Fruit fly (Drosophila melanogaster): ENCODE measurements around the gene Ddx56.

Gene Ddx56

dm6 chrX:21366311-21366990 is 21.3 kb downstream of the Ddx56 start (continued):
- no peak for TF ChIP-seq hkb (optimal IDR thresholded peaks at IDR 0.05)
- peak; percentile 92 for TF ChIP-seq hkb (GFP tag; IDR thresholded peaks at IDR 0.05)
- peak; percentile 78 for TF ChIP-seq CG18476 (GFP tag; optimal IDR thresholded peaks at IDR 0.05)
- peak; percentile 92 for TF ChIP-seq CG13894 (tag; optimal IDR thresholded peaks at IDR 0.05)
- peak; percentile 77 for TF ChIP-seq CG12071 (GFP tag; optimal IDR thresholded peaks at IDR 0.05)
- peak; percentile 85 for TF ChIP-seq CG12104 (GFP tag; optimal IDR thresholded peaks at IDR 0.05)
- 0 out of 2 replicates have a peak, but pooled peaks have one; percentile 13 for TF ChIP-seq sens-2 (GFP tag; IDR thresholded peaks at IDR 0.05)
- TF ChIP-seq inv (GFP tag; IDR thresholded peaks at IDR 0.05; ENCODE audit: partially characterized antibody) = 0 out of 2 replicates have a peak, but pooled peaks have one; percentile 19
- TF ChIP-seq fd3F (GFP tag; optimal IDR thresholded peaks at IDR 0.05) = peak; percentile 86
- TF ChIP-seq CG14014 (GFP tag; IDR thresholded peaks at IDR 0.05) = peak; percentile 86
- TF ChIP-seq tll (GFP tag; optimal IDR thresholded peaks at IDR 0.05) = no peak
- TF ChIP-seq caup (GFP tag; optimal IDR thresholded peaks at IDR 0.05; ENCODE audit: severe bottlenecking) = peak; percentile 90
- peak; percentile 67; the same call in 1 of the 2 replicates for TF ChIP-seq MBD-R2 (GFP tag; IDR thresholded peaks at IDR 0.05)
- TF ChIP-seq CG18011 (GFP tag; optimal IDR thresholded peaks at IDR 0.05) = peak; percentile 72
- TF ChIP-seq Ptx1 (GFP tag; IDR thresholded peaks at IDR 0.05) = peak; percentile 93
- TF ChIP-seq CG34224 (GFP tag; IDR thresholded peaks at IDR 0.05; ENCODE audit: partially characterized antibody) = no peak
- TF ChIP-seq Dip3 (GFP tag; optimal IDR thresholded peaks at IDR 0.05) = peak; percentile 39
- no peak for TF ChIP-seq Hey (tag; optimal IDR thresholded peaks at IDR 0.05)
- peak; percentile 78 for TF ChIP-seq CG10654 (GFP tag; optimal IDR thresholded peaks at IDR 0.05)
- no peak for TF ChIP-seq CG3163 (GFP tag; optimal IDR thresholded peaks at IDR 0.05)
- peak; percentile 86 for TF ChIP-seq sug (tag; optimal IDR thresholded peaks at IDR 0.05)
- peak; percentile 96 for TF ChIP-seq CG8924 (tag; optimal IDR thresholded peaks at IDR 0.05)
- TF ChIP-seq NK7.1 (GFP tag; optimal IDR thresholded peaks at IDR 0.05) = no peak
- peak; percentile 54 to 64 for TF ChIP-seq Pdp1 (GFP tag; optimal IDR thresholded peaks at IDR 0.05)
- TF ChIP-seq Bdp1 (GFP tag; optimal IDR thresholded peaks at IDR 0.05) = peak; percentile 9
- no peak for TF ChIP-seq z (GFP tag; IDR thresholded peaks at IDR 0.05)
- TF ChIP-seq CG4360 (GFP tag; IDR thresholded peaks at IDR 0.05) = peak; percentile 37; the same call in 1 of the 2 replicates
- TF ChIP-seq CG1603 (tag; optimal IDR thresholded peaks at IDR 0.05) = peak; percentile 46
- no peak for TF ChIP-seq tx (GFP tag; optimal IDR thresholded peaks at IDR 0.05)
- peak; percentile 34 for TF ChIP-seq zfh2 (GFP tag; optimal IDR thresholded peaks at IDR 0.05)
- TF ChIP-seq ATbp (GFP tag; optimal IDR thresholded peaks at IDR 0.05) = peak; percentile 92
- TF ChIP-seq nom (GFP tag; optimal IDR thresholded peaks at IDR 0.05) = peak; percentile 55
- peak; percentile 95 for TF ChIP-seq CG15269 (tag; optimal IDR thresholded peaks at IDR 0.05)
- TF ChIP-seq cwo (GFP tag; optimal IDR thresholded peaks at IDR 0.05) = peak; percentile 91
- TF ChIP-seq Hand (GFP tag; optimal IDR thresholded peaks at IDR 0.05) = peak; percentile 93
- TF ChIP-seq jing (GFP tag; optimal IDR thresholded peaks at IDR 0.05) = peak; percentile 73
- TF ChIP-seq ems (GFP tag; optimal IDR thresholded peaks at IDR 0.05) = peak; percentile 45
- TF ChIP-seq odd (GFP tag; optimal IDR thresholded peaks at IDR 0.05) = peak; percentile 89
- peak; percentile 84 for TF ChIP-seq Vsx1 (GFP tag; optimal IDR thresholded peaks at IDR 0.05)
- TF ChIP-seq Sox102F (GFP tag; optimal IDR thresholded peaks at IDR 0.05) = peak; percentile 94
- TF ChIP-seq dysf (GFP tag; IDR thresholded peaks at IDR 0.05) = peak; percentile 94
- peak; percentile 92 for TF ChIP-seq CG4328 (GFP tag; optimal IDR thresholded peaks at IDR 0.05)
- TF ChIP-seq CG11560 (tag; IDR thresholded peaks at IDR 0.05) = peak; percentile 79
- TF ChIP-seq Fer2 (tag; optimal IDR thresholded peaks at IDR 0.05) = peak; percentile 91
- peak; percentile 41 for TF ChIP-seq repo (GFP tag; optimal IDR thresholded peaks at IDR 0.05)
- peak; percentile 88 for TF ChIP-seq tgo (GFP tag; IDR thresholded peaks at IDR 0.05)
- no peak; the same call in 1 of the 2 replicates for TF ChIP-seq chm (GFP tag; IDR thresholded peaks at IDR 0.05)
- no peak for TF ChIP-seq btn (GFP tag; optimal IDR thresholded peaks at IDR 0.05)
